Worm (Caenorhabditis elegans): Measurements from ENCODE around the gene hrpf-2.
A peak's percentile ranks its signal among the peaks of the same experiment; 100 is the strongest.

ce11 chrIV:6415149-6415548 is 38.8 kb upstream of the hrpf-2 start, which contains the start of gene exos-2:
- no peak for TF ChIP-seq pha-4 (tag; optimal IDR thresholded peaks at IDR 0.05)
- TF ChIP-seq nhr-28 (tag; optimal IDR thresholded peaks at IDR 0.05) = no peak
- TF ChIP-seq elt-3 (tag; optimal IDR thresholded peaks at IDR 0.05) = no peak
- TF ChIP-seq mep-1 (tag; optimal IDR thresholded peaks at IDR 0.05) = peak; percentile 16
- peak; percentile 80 for TF ChIP-seq ces-1 (GFP tag; optimal IDR thresholded peaks at IDR 0.05)

Measured in whole organism, mixed stage, embryonic.